Worm (Caenorhabditis elegans) whole organism, L4 larva: Measurements from ENCODE around the gene acl-4.

ENCODE experiments used
- ama-1 ChIP-seq: fragments of 150-350 bp; optimal IDR thresholded peaks from 2 replicates; lab custom pipeline; 2014; ENCODE audit warnings: inconsistent platforms, mixed read lengths
- ces-1 ChIP-seq: fragments of 150-350 bp; sonication (generic microtip); optimal IDR thresholded peaks from 4 replicates; lab custom pipeline; 2014; ENCODE audit warnings: missing biosample characterization, missing genetic modification reagents, missing genetic modification characterization
- gei-8 ChIP-seq: fragments of 200-800 bp; sonication (Bioruptor generic); optimal IDR thresholded peaks from 2 replicates; lab custom pipeline; 2018; ENCODE audit warnings: mild to moderate bottlenecking, missing genetic modification characterization, missing compliant biosample characterization
- hif-1 ChIP-seq, 2 experiments: sonication (generic microtip); optimal IDR thresholded peaks; 2 replicates each; lab custom pipeline; 2016 to 2017; ENCODE audit warnings: missing compliant biosample characterization in 2 of 2, missing genetic modification characterization in 2 of 2, missing genetic modification reagents in 2 of 2, missing genotype in 2 of 2, mild to moderate bottlenecking in 1 of 2
- lin-39 ChIP-seq: fragments of 150-350 bp; optimal IDR thresholded peaks from 2 replicates; lab custom pipeline; 2014; ENCODE audit warnings: missing biosample characterization, missing genetic modification reagents, missing genetic modification characterization
- lsy-2 ChIP-seq, 2 experiments: fragments of 150-350 bp in 1 of 2; sonication (generic microtip) in 1 of 2; optimal IDR thresholded peaks; 2 replicates each; lab custom pipeline; 2014 to 2017; ENCODE audit warnings: missing biosample characterization in 2 of 2, missing genetic modification characterization in 2 of 2
- nhr-237 ChIP-seq: sonication (generic microtip); optimal IDR thresholded peaks from 2 replicates; lab custom pipeline; 2017; ENCODE audit warnings: missing biosample characterization, missing genetic modification characterization
- nhr-77 ChIP-seq: fragments of 150-350 bp; optimal IDR thresholded peaks from 2 replicates; lab custom pipeline; 2014; ENCODE audit warnings: missing biosample characterization, missing genetic modification characterization
- set-16 ChIP-seq: fragments of 200-800 bp; sonication (Bioruptor generic); IDR thresholded peaks from 2 replicates; pipeline ENCODE4 v1.3.6; 2022; ENCODE audit warnings: missing genetic modification reagents, missing genetic modification characterization, missing compliant biosample characterization
- snpc-4 ChIP-seq: fragments of 150-350 bp; optimal IDR thresholded peaks from 2 replicates; lab custom pipeline; 2014; ENCODE audit warnings: missing biosample characterization, missing genetic modification characterization
- zag-1 ChIP-seq: fragments of 150-350 bp; optimal IDR thresholded peaks from 2 replicates; lab custom pipeline; 2014; ENCODE audit warnings: missing biosample characterization, missing genetic modification characterization

DNA sequence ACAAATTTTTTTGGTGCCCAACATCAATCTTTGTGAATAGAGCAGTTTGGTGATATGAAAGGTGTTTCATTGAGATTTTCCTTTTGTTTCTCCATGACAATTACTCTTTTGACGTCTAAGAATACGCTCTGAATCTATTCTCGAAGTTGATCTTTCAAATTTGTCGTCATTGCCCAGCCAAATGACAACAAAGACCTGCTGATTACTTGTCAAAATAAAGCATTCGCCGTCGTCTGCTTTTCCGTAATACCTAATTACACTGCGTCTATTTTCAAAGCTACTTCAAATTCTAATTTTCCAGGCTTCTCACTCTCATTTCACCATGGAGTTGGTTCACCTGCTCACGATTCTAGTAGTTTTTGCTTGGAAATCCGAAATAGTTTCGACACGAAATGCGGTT lies 35.1 kb upstream of the acl-4 start, which contains the start of gene F53B1.3:
- TF ChIP-seq ama-1 (lab: Kevin White, UChicago) (no peak), hif-1 (tag; optimal IDR thresholded peaks at IDR 0.05; lab: Kevin White, UChicago) (no peak), nhr-237 (tag; lab: Kevin White, UChicago) (no peak), zag-1 (no peak), gei-8 (GFP tag; lab: Kevin White, UChicago) (no peak), lin-39 (tag; lab: Kevin White, UChicago) (no peak), set-16 (no peak), lsy-2 (tag; optimal IDR thresholded peaks at IDR 0.05; lab: Kevin White, UChicago) (no peak), nhr-77 (tag; lab: Kevin White, UChicago) (no peak), ces-1 (GFP tag; lab: Kevin White, UChicago) (no peak), snpc-4 (tag; lab: Kevin White, UChicago) (no peak)
